Fruit fly (Drosophila melanogaster) whole organism, adult: Measurements from ENCODE around the gene CG34034.
A peak's percentile ranks its signal among the peaks of the same experiment; 100 is the strongest.

ENCODE experiments used
- CG11617 ChIP-seq: fragments of 200-800 bp; sonication (Bioruptor generic); optimal IDR thresholded peaks from 2 replicates; lab custom pipeline; 2017; ENCODE audit warnings: mild to moderate bottlenecking, missing biosample characterization, missing genetic modification reagents, missing genetic modification characterization
- CG12768 ChIP-seq: fragments of 200-800 bp; sonication (Bioruptor generic); optimal IDR thresholded peaks from 2 replicates; lab custom pipeline; 2017; ENCODE audit warnings: missing biosample characterization, missing genetic modification characterization, mild to moderate bottlenecking, moderate library complexity, missing genetic modification reagents
- CG14711 ChIP-seq: fragments of 200-800 bp; sonication (Bioruptor generic); optimal IDR thresholded peaks from 2 replicates; lab custom pipeline; 2018; ENCODE audit warnings: missing biosample characterization, mild to moderate bottlenecking, missing genetic modification characterization, moderate library complexity
- CG1620 ChIP-seq: fragments of 200-800 bp; sonication (Bioruptor generic); optimal IDR thresholded peaks from 2 replicates; lab custom pipeline; 2016; ENCODE audit warnings: missing biosample characterization, missing genetic modification characterization
- CG33017 ChIP-seq: fragments of 200-800 bp; sonication (Bioruptor generic); optimal IDR thresholded peaks from 2 replicates; lab custom pipeline; 2018; ENCODE audit warnings: missing biosample characterization, mild to moderate bottlenecking, missing genetic modification characterization, moderate library complexity
- CG5204 ChIP-seq: fragments of 200-800 bp; sonication (Bioruptor generic); optimal IDR thresholded peaks from 2 replicates; lab custom pipeline; 2016; ENCODE audit warnings: missing biosample characterization, missing genetic modification characterization
- CG7045 ChIP-seq: fragments of 200-800 bp; sonication (Bioruptor generic); optimal IDR thresholded peaks from 2 replicates; lab custom pipeline; 2017; ENCODE audit warnings: missing biosample characterization, mild to moderate bottlenecking, missing genetic modification characterization
- CG7101 ChIP-seq: fragments of 200-800 bp; sonication (Bioruptor generic); optimal IDR thresholded peaks from 2 replicates; lab custom pipeline; 2018; ENCODE audit warnings: missing biosample characterization, mild to moderate bottlenecking, missing genetic modification characterization, moderate library complexity
- Clk ChIP-seq: fragments of 200-800 bp; sonication (Bioruptor generic); optimal IDR thresholded peaks from 2 replicates; lab custom pipeline; 2017; ENCODE audit warnings: missing biosample characterization, missing genetic modification characterization
- Crg-1 ChIP-seq: fragments of 200-800 bp; sonication (Bioruptor generic); optimal IDR thresholded peaks from 2 replicates; lab custom pipeline; 2016; ENCODE audit warnings: missing biosample characterization, missing genetic modification characterization
- Hr96 ChIP-seq: fragments of 200-800 bp; sonication (Bioruptor generic); optimal IDR thresholded peaks from 2 replicates; lab custom pipeline; 2016; ENCODE audit warnings: missing biosample characterization, missing genetic modification characterization
- Mnt ChIP-seq: fragments of 200-800 bp; sonication (Bioruptor generic); optimal IDR thresholded peaks from 2 replicates; lab custom pipeline; 2016; ENCODE audit warnings: missing biosample characterization, mild to moderate bottlenecking, missing genetic modification characterization
- bab1 ChIP-seq: fragments of 200-800 bp; sonication (Bioruptor generic); optimal IDR thresholded peaks from 3 replicates; lab custom pipeline; 2019; ENCODE audit warnings: missing biosample characterization, mild to moderate bottlenecking, missing genetic modification characterization, moderate library complexity
- cic ChIP-seq: fragments of 200-800 bp; sonication (Bioruptor generic); optimal IDR thresholded peaks from 2 replicates; lab custom pipeline; 2017; ENCODE audit warnings: missing biosample characterization, mild to moderate bottlenecking, missing genetic modification characterization, moderate library complexity
- cnc ChIP-seq, 2 experiments: fragments of >200 bp; optimal IDR thresholded peaks; 2 replicates each; lab custom pipeline; 2017
- kay ChIP-seq: fragments of 200-800 bp; sonication (Bioruptor generic); peaks from one replicate; lab custom pipeline; 2016; ENCODE audit warnings: missing biosample characterization, missing genetic modification characterization, borderline replicate concordance
- ovo ChIP-seq: fragments of 200-800 bp; sonication (Bioruptor generic); optimal IDR thresholded peaks from 2 replicates; lab custom pipeline; 2016; ENCODE audit warnings: missing biosample characterization, missing genetic modification characterization
- pad ChIP-seq: fragments of 200-800 bp; sonication (Bioruptor generic); optimal IDR thresholded peaks from 3 replicates; lab custom pipeline; 2017; ENCODE audit warnings: missing biosample characterization, missing genetic modification characterization, mild to moderate bottlenecking, moderate library complexity, missing genetic modification reagents
- tj ChIP-seq: fragments of 200-800 bp; sonication (Bioruptor generic); optimal IDR thresholded peaks from 3 replicates; lab custom pipeline; 2017; ENCODE audit warnings: missing biosample characterization, mild to moderate bottlenecking, missing genetic modification characterization, moderate library complexity
- toe ChIP-seq: fragments of 200-800 bp; sonication (Bioruptor generic); optimal IDR thresholded peaks from 2 replicates; lab custom pipeline; 2016; ENCODE audit warnings: missing biosample characterization, missing genetic modification characterization

Gene CG34034

dm6 chr3R:21745887-21746286 lies 7.0 kb upstream of the CG34034 start:
- TF ChIP-seq cic (GFP tag; lab: Kevin White, UChicago) (peak; percentile 0), CG11617 (GFP tag; lab: Kevin White, UChicago) (no peak)

dm6 chr3R:21744988-21745387 lies 6.1 kb upstream of the CG34034 start, which contains the start of gene CG31343:
Gene CG31343 (plus strand): TSS chr3R:21745266.
- TF ChIP-seq tj (GFP tag; lab: Kevin White, UChicago) = no peak
- no peak for TF ChIP-seq CG33017
- TF ChIP-seq Mnt = no peak
- TF ChIP-seq CG14711 (tag; lab: Kevin White, UChicago) = no peak
- no peak for TF ChIP-seq Clk (GFP tag; lab: Kevin White, UChicago)
- TF ChIP-seq kay (GFP tag; lab: Kevin White, UChicago) = no peak
- TF ChIP-seq bab1 (GFP tag; lab: Kevin White, UChicago) = no peak
- TF ChIP-seq ovo (GFP tag; lab: Kevin White, UChicago) = no peak
- no peak for TF ChIP-seq CG5204 (GFP tag; lab: Kevin White, UChicago)
- no peak for TF ChIP-seq pad (GFP tag; lab: Kevin White, UChicago)
- TF ChIP-seq Crg-1 (GFP tag; lab: Kevin White, UChicago) = no peak
- TF ChIP-seq cnc (optimal IDR thresholded peaks at IDR 0.05; lab: Kevin White, UChicago) = no peak

DNA sequence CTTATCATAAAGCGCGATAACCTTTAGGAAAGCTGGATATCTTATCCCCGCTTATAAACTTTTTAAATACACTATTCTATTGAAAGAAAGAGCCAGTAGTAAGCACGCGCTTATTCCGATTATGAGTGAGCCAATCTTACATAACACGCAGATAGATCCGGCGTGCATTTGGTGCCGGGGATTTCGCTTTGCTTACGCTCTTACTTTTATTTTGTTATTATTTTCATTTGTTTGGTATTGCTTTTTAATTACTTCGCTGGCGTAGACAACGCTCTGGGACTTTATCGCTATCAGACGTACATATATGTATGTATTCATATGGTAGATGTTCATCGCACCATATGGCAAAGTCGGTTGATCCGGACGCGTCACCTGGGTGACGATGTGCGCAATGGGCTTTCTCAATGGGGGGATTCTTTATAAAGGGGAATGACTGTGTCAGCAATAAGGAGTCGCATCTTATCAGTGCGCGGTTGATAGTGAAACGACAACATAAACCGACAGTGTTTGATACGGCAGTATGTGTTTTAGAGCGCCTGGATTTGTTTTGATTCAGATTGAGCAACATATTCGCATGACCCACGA lies 1.9 kb upstream of the CG34034 start:
- TF ChIP-seq Mnt (no peak), pad (GFP tag; lab: Kevin White, UChicago) (peak; percentile 5), CG12768 (no peak), kay (GFP tag; lab: Kevin White, UChicago) (peak; percentile 95), tj (GFP tag; lab: Kevin White, UChicago) (peak; percentile 51), cic (GFP tag; lab: Kevin White, UChicago) (peak; percentile 72), CG1620 (GFP tag; lab: Kevin White, UChicago) (no peak)

DNA sequence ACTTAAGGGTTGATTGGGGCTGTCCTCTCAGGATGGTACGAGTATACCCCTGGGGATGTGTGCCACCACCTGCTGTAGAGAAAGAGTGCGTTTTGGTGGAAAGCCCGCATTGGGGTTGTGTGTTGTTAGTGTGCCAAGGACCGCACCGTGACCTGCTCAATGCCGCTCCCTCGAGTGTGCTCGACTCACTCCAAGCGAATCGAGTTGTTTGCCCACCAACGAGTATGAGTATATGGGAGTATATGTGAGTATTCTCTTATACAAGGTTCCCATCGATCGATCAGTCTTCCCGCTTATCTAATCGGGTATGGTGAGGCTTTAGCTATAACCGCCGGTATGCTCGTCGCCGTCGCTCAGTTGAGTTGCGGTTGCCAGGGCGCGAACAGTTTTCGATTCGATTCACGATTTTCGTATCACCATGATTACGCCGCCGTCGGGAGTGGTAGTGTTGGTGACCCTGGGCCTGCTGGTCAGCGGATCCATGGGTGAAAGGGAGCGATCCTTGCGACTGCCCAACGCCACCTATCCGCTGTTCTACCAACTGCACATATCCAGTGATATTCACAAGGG lies 925 bp upstream of the CG34034 start, which contains the start of gene CG5849:
TSS of gene CG5849 (plus strand) at position 356 of the 570 bp plus-strand sequence.
- TF ChIP-seq Hr96 (GFP tag; lab: Kevin White, UChicago) (no peak), Mnt (peak; percentile 22), tj (GFP tag; lab: Kevin White, UChicago) (no peak), cic (GFP tag; lab: Kevin White, UChicago) (no peak)

dm6 chr3R:21737264-21737663 lies 1.6 kb downstream of the CG34034 start, which contains the start of gene CG42870:
Gene CG42870 (minus strand): TSS chr3R:21737364.
- TF ChIP-seq tj (GFP tag; lab: Kevin White, UChicago) (no peak), cic (GFP tag; lab: Kevin White, UChicago) (no peak), toe (GFP tag; lab: Kevin White, UChicago) (no peak), Mnt (no peak), ovo (GFP tag; lab: Kevin White, UChicago) (no peak), CG1620 (GFP tag; lab: Kevin White, UChicago) (no peak), bab1 (GFP tag; lab: Kevin White, UChicago) (no peak), pad (GFP tag; lab: Kevin White, UChicago) (no peak), CG12768 (no peak), CG14711 (tag; lab: Kevin White, UChicago) (no peak), CG11617 (GFP tag; lab: Kevin White, UChicago) (no peak), CG33017 (no peak), cnc (optimal IDR thresholded peaks at IDR 0.05; lab: Kevin White, UChicago) (no peak), Crg-1 (GFP tag; lab: Kevin White, UChicago) (no peak), Hr96 (GFP tag; lab: Kevin White, UChicago) (no peak), CG7045 (GFP tag; lab: Kevin White, UChicago) (no peak), CG7101 (no peak), CG5204 (GFP tag; lab: Kevin White, UChicago) (no peak), Clk (GFP tag; lab: Kevin White, UChicago) (no peak), kay (GFP tag; lab: Kevin White, UChicago) (no peak)

DNA sequence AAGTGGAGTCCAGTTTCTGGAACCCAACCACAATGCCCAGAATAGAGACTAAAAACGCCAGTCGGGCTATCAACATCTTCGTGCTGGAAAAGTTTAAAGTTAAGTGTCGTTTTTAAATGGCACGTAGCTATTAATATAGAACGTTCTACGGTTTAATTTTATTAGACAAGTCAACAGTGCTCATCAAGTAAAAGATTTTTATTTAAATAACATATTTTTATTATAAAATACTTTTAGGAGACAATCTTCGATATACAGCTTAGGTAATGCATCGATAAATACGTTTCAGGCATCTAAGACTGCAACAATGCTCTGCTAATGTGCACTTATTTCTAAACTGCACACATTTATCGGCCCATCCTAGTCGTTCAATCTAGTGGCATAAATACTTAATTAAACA lies 2.2 kb downstream of the CG34034 start, which contains the start of gene CG42869:
TSS of gene CG42869 (minus strand) at position 101 of the 400 bp plus-strand sequence.
- TF ChIP-seq Crg-1 (GFP tag; lab: Kevin White, UChicago) (no peak), ovo (GFP tag; lab: Kevin White, UChicago) (no peak), Hr96 (GFP tag; lab: Kevin White, UChicago) (no peak), CG14711 (tag; lab: Kevin White, UChicago) (no peak), CG11617 (GFP tag; lab: Kevin White, UChicago) (no peak), CG1620 (GFP tag; lab: Kevin White, UChicago) (no peak), cnc (optimal IDR thresholded peaks at IDR 0.05; lab: Kevin White, UChicago) (no peak), bab1 (GFP tag; lab: Kevin White, UChicago) (no peak), CG33017 (no peak), Clk (GFP tag; lab: Kevin White, UChicago) (no peak), tj (GFP tag; lab: Kevin White, UChicago) (no peak), CG7101 (no peak), Mnt (no peak), cic (GFP tag; lab: Kevin White, UChicago) (no peak), CG5204 (GFP tag; lab: Kevin White, UChicago) (no peak), CG7045 (GFP tag; lab: Kevin White, UChicago) (no peak), pad (GFP tag; lab: Kevin White, UChicago) (no peak), CG12768 (no peak), kay (GFP tag; lab: Kevin White, UChicago) (no peak), toe (GFP tag; lab: Kevin White, UChicago) (no peak)
